Fruit fly (Drosophila melanogaster) whole organism, embryonic: ENCODE data around the gene Usp10.

Source experiments
- Abd-B ChIP-seq: fragments of 200-800 bp; sonication (Bioruptor generic); optimal IDR thresholded peaks from 2 replicates; lab custom pipeline; 2018; ENCODE audit warnings: missing biosample characterization, mild to moderate bottlenecking, missing genetic modification characterization, moderate library complexity
- B-H1 ChIP-seq: fragments of 200-800 bp; sonication (Bioruptor generic); IDR thresholded peaks from 3 replicates; pipeline ENCODE4 v1.3.6; 2022; ENCODE audit warnings: missing biosample characterization, missing genetic modification characterization
- CG1603 ChIP-seq: fragments of 200-800 bp; sonication (Bioruptor generic); optimal IDR thresholded peaks from 2 replicates; lab custom pipeline; 2019; ENCODE audit warnings: missing biosample characterization, mild to moderate bottlenecking, missing genetic modification characterization, moderate library complexity
- CG16813 ChIP-seq: fragments of 200-800 bp; sonication (Bioruptor generic); IDR thresholded peaks from 3 replicates; pipeline ENCODE4 v1.3.6; 2022; ENCODE audit warnings: missing biosample characterization, missing genetic modification characterization; ENCODE audit not compliant: partially characterized antibody
- CG18262 ChIP-seq: fragments of 200-800 bp; optimal IDR thresholded peaks from 3 replicates; lab custom pipeline; 2019; ENCODE audit warnings: missing biosample characterization, mild to moderate bottlenecking, missing genetic modification characterization, moderate library complexity
- CG18599 ChIP-seq: fragments of 200-800 bp; sonication (Bioruptor generic); optimal IDR thresholded peaks from 3 replicates; lab custom pipeline; 2017; ENCODE audit warnings: missing biosample characterization, missing genetic modification characterization, mild to moderate bottlenecking, moderate library complexity, missing genetic modification reagents
- CG2129 ChIP-seq: fragments of 200-800 bp; sonication (Bioruptor generic); IDR thresholded peaks from 2 replicates; pipeline ENCODE4 v1.3.6; 2022; ENCODE audit warnings: missing biosample characterization, missing genetic modification characterization; ENCODE audit not compliant: partially characterized antibody
- CG2678 ChIP-seq: fragments of 200-800 bp; sonication (Bioruptor generic); optimal IDR thresholded peaks from 3 replicates; lab custom pipeline; 2019; ENCODE audit warnings: missing biosample characterization, mild to moderate bottlenecking, missing genetic modification characterization, moderate library complexity
- CG30020 ChIP-seq: fragments of 200-800 bp; optimal IDR thresholded peaks from 2 replicates; lab custom pipeline; 2019; ENCODE audit warnings: missing biosample characterization, mild to moderate bottlenecking, missing genetic modification characterization, moderate library complexity
- CG32532 ChIP-seq: fragments of 200-800 bp; sonication (Bioruptor generic); IDR thresholded peaks from 2 replicates; pipeline ENCODE4 v1.3.6; 2022; ENCODE audit warnings: missing biosample characterization, missing genetic modification characterization
- CG32767 ChIP-seq: fragments of 200-800 bp; sonication (Bioruptor generic); IDR thresholded peaks from 2 replicates; pipeline ENCODE4 v1.3.6; 2022; ENCODE audit warnings: missing biosample characterization, missing genetic modification characterization
- CG4282 ChIP-seq: fragments of 200-800 bp; sonication (Bioruptor generic); optimal IDR thresholded peaks from 2 replicates; lab custom pipeline; 2016; ENCODE audit warnings: missing biosample characterization, missing genetic modification characterization
- CG4617 ChIP-seq: fragments of 200-800 bp; sonication (Bioruptor generic); optimal IDR thresholded peaks from 3 replicates; lab custom pipeline; 2016; ENCODE audit warnings: missing biosample characterization, missing genetic modification characterization, borderline replicate concordance
- CG6654 ChIP-seq: fragments of 200-800 bp; sonication (Bioruptor generic); optimal IDR thresholded peaks from 2 replicates; lab custom pipeline; 2017; ENCODE audit warnings: missing biosample characterization, mild to moderate bottlenecking, missing genetic modification characterization
- CG6765 ChIP-seq: fragments of 200-800 bp; sonication (Bioruptor generic); optimal IDR thresholded peaks from 3 replicates; lab custom pipeline; 2017; ENCODE audit warnings: missing biosample characterization, mild to moderate bottlenecking, missing genetic modification characterization
- CG6813 ChIP-seq: fragments of 200-800 bp; sonication (Bioruptor generic); optimal IDR thresholded peaks from 2 replicates; lab custom pipeline; 2017; ENCODE audit warnings: missing biosample characterization, missing genetic modification characterization, mild to moderate bottlenecking, moderate library complexity, missing genetic modification reagents
- CG6854 ChIP-seq: fragments of 200-800 bp; sonication (Bioruptor generic); optimal IDR thresholded peaks from 3 replicates; lab custom pipeline; 2017; ENCODE audit warnings: missing biosample characterization, mild to moderate bottlenecking, missing genetic modification characterization
- CG7556 ChIP-seq: fragments of 200-800 bp; sonication (Bioruptor generic); optimal IDR thresholded peaks from 2 replicates; lab custom pipeline; 2017; ENCODE audit warnings: missing biosample characterization, mild to moderate bottlenecking, missing genetic modification characterization
- CG8924 ChIP-seq: fragments of 200-800 bp; optimal IDR thresholded peaks from 3 replicates; lab custom pipeline; 2019; ENCODE audit warnings: missing biosample characterization, mild to moderate bottlenecking, missing genetic modification characterization, moderate library complexity
- CG9215 ChIP-seq: fragments of 200-800 bp; sonication (Bioruptor generic); IDR thresholded peaks from 2 replicates; pipeline ENCODE4 v1.3.6; 2022; ENCODE audit warnings: missing biosample characterization, missing genetic modification characterization
- CG9797 ChIP-seq: fragments of 200-800 bp; sonication (Bioruptor generic); optimal IDR thresholded peaks from 3 replicates; lab custom pipeline; 2018; ENCODE audit warnings: missing biosample characterization, mild to moderate bottlenecking, missing genetic modification characterization
- CG9817 ChIP-seq: fragments of 200-800 bp; sonication (Bioruptor generic); optimal IDR thresholded peaks from 2 replicates; lab custom pipeline; 2018; ENCODE audit warnings: missing biosample characterization, mild to moderate bottlenecking, missing genetic modification characterization, moderate library complexity
- CG9932 ChIP-seq: fragments of 200-800 bp; sonication (Bioruptor generic); IDR thresholded peaks from 2 replicates; pipeline ENCODE4 v1.3.6; 2022; ENCODE audit warnings: missing biosample characterization, missing genetic modification characterization
- D ChIP-seq, 2 experiments: fragments of 200-800 bp in 1 of 2; fragments of >200 bp in 1 of 2; sonication (Bioruptor generic) in 1 of 2; optimal IDR thresholded peaks; 2 replicates in 1 of 2; 3 replicates in 1 of 2; lab custom pipeline; 2017; ENCODE audit warnings: mild to moderate bottlenecking in 1 of 2, missing biosample characterization in 1 of 2, missing genetic modification characterization in 1 of 2, missing genetic modification reagents in 1 of 2
- Jarid2 ChIP-seq: fragments of 200-800 bp; sonication (Bioruptor generic); optimal IDR thresholded peaks from 3 replicates; lab custom pipeline; 2017; ENCODE audit warnings: mild to moderate bottlenecking, missing biosample characterization, missing genetic modification reagents, missing genetic modification characterization
- MESR4 ChIP-seq: fragments of 200-800 bp; sonication (Bioruptor generic); optimal IDR thresholded peaks from 2 replicates; lab custom pipeline; 2018; ENCODE audit warnings: missing biosample characterization, mild to moderate bottlenecking, missing genetic modification characterization, moderate library complexity
- Nf-YB ChIP-seq: fragments of 200-800 bp; sonication (Bioruptor generic); optimal IDR thresholded peaks from 3 replicates; lab custom pipeline; 2019; ENCODE audit warnings: missing biosample characterization, mild to moderate bottlenecking, missing genetic modification characterization, moderate library complexity
- Optix ChIP-seq: fragments of 200-800 bp; sonication (Bioruptor generic); IDR thresholded peaks from 3 replicates; pipeline ENCODE4 v1.3.6; 2022; ENCODE audit warnings: missing biosample characterization, missing genetic modification characterization
- Pdp1 ChIP-seq, 2 experiments: fragments of 200-800 bp; sonication (Bioruptor generic); optimal IDR thresholded peaks; 3 replicates each; lab custom pipeline; 2016; ENCODE audit warnings: missing biosample characterization in 2 of 2, missing genetic modification characterization in 2 of 2, mild to moderate bottlenecking in 1 of 2, moderate library complexity in 1 of 2
- Stat92E ChIP-seq, 3 experiments: fragments of >200 bp in 2 of 3; fragments of 200-800 bp in 1 of 3; sonication (Bioruptor generic) in 1 of 3; optimal IDR thresholded peaks; 2 replicates each; lab custom pipeline; 2017 to 2019; ENCODE audit warnings: missing biosample characterization in 3 of 3, missing genetic modification characterization in 3 of 3, mild to moderate bottlenecking in 1 of 3, moderate library complexity in 1 of 3
- ase ChIP-seq: fragments of 200-800 bp; sonication (Bioruptor generic); IDR thresholded peaks from 3 replicates; pipeline ENCODE4 v1.3.6; 2022; ENCODE audit warnings: missing biosample characterization, missing genetic modification characterization
- bab2 ChIP-seq: fragments of 200-800 bp; sonication (Bioruptor generic); optimal IDR thresholded peaks from 2 replicates; lab custom pipeline; 2016; ENCODE audit warnings: missing biosample characterization, missing genetic modification characterization
- chn ChIP-seq: fragments of 200-800 bp; sonication (Bioruptor generic); optimal IDR thresholded peaks from 2 replicates; lab custom pipeline; 2016; ENCODE audit warnings: missing biosample characterization, missing genetic modification characterization
- ci ChIP-seq: fragments of 200-800 bp; sonication (Bioruptor generic); IDR thresholded peaks from 3 replicates; pipeline ENCODE4 v1.3.6; 2022; ENCODE audit warnings: missing biosample characterization, missing genetic modification characterization
- ems ChIP-seq: fragments of 200-800 bp; sonication (Bioruptor generic); optimal IDR thresholded peaks from 3 replicates; lab custom pipeline; 2016; ENCODE audit warnings: missing biosample characterization, missing genetic modification characterization
- eve ChIP-seq, 2 experiments: fragments of >200 bp; optimal IDR thresholded peaks; 2 replicates each; lab custom pipeline; 2017; ENCODE audit warnings: missing biosample characterization in 2 of 2, missing genetic modification characterization in 2 of 2
- fd64A ChIP-seq: fragments of 200-800 bp; sonication (Bioruptor generic); optimal IDR thresholded peaks from 3 replicates; lab custom pipeline; 2018; ENCODE audit warnings: missing biosample characterization, mild to moderate bottlenecking, missing genetic modification characterization
- fd96Cb ChIP-seq: fragments of 200-800 bp; sonication (Bioruptor generic); optimal IDR thresholded peaks from 2 replicates; lab custom pipeline; 2018; ENCODE audit warnings: missing biosample characterization, mild to moderate bottlenecking, missing genetic modification characterization, moderate library complexity
- insv ChIP-seq, 2 experiments: fragments of 200-800 bp; sonication (Bioruptor generic); optimal IDR thresholded peaks; 3 replicates each; lab custom pipeline; 2016 to 2018; ENCODE audit warnings: missing biosample characterization in 2 of 2, missing genetic modification characterization in 2 of 2
- lmd ChIP-seq: fragments of 200-800 bp; sonication (Bioruptor generic); IDR thresholded peaks from 2 replicates; pipeline ENCODE4 v1.3.6; 2022; ENCODE audit warnings: missing biosample characterization, missing genetic modification characterization
- nerfin-2 ChIP-seq: fragments of 200-800 bp; sonication (Bioruptor generic); IDR thresholded peaks from 2 replicates; pipeline ENCODE4 v1.3.6; 2022; ENCODE audit warnings: missing biosample characterization, missing genetic modification characterization; ENCODE audit not compliant: partially characterized antibody
- pan ChIP-seq, 4 experiments: fragments of >200 bp in 3 of 4; fragments of 200-800 bp in 1 of 4; sonication (Bioruptor generic) in 1 of 4; optimal IDR thresholded peaks in 3 of 4; IDR thresholded peaks in 1 of 4; 2 replicates each; pipeline versions ENCODE4 v1.3.6 to Lab custom; 2017 to 2022; ENCODE audit warnings: missing biosample characterization in 2 of 4, missing genetic modification characterization in 2 of 4, mixed read lengths in 1 of 4
- sob ChIP-seq: fragments of 200-800 bp; sonication (Bioruptor generic); IDR thresholded peaks from 2 replicates; pipeline ENCODE4 v1.3.6; 2022; ENCODE audit warnings: missing biosample characterization, missing genetic modification characterization
- z ChIP-seq: fragments of 200-800 bp; sonication (Bioruptor generic); IDR thresholded peaks from 3 replicates; pipeline ENCODE4 v1.3.6; 2022; ENCODE audit warnings: missing biosample characterization, missing genetic modification characterization
- zen2 ChIP-seq: fragments of 200-800 bp; sonication (Bioruptor generic); IDR thresholded peaks from 3 replicates; pipeline ENCODE4 v1.3.6; 2022; ENCODE audit warnings: missing biosample characterization, missing genetic modification characterization; ENCODE audit not compliant: partially characterized antibody
- zf30C ChIP-seq: fragments of 200-800 bp; sonication (Bioruptor generic); optimal IDR thresholded peaks from 3 replicates; lab custom pipeline; 2018; ENCODE audit warnings: missing biosample characterization, mild to moderate bottlenecking, missing genetic modification characterization

Usp10 gene

DNA sequence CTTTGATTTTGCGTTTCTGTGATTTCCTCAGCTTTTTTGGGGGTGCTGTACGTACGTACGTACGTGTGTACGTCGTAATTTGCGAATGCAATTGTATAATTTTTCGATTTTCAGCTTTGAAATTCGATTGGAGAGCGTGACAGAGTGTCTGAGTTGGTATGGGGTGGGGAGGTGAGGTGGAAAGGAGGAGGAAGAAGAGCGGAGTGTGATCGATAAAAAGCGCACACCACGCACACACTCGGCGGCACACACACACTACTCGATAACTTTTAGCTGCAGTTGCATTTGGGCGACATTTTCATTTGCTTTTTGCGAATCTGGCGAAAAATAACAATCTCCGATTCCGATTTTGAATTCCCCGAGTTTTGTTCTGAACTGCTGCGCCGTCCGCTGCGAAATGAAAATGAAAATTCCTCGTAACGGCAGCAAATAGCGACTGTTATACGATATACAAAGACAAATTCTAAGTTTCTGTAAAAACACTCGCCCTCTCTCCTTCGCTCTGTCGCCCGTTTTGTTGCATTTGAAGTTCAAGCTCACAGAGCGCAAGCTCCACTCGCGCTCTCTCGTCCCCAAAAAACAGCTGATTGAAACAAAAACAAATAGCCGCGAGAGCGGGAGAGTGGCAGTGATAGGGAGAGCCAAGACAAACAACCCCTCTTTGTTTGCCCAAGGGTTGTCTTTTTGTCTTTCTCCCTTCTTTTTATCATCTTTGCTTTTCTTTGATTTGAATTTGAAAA is 10.0 kb downstream of the Usp10 start, which contains the start of gene CG13907 (continued):
- TF ChIP-seq CG1603 (tag; lab: Kevin White, UChicago), result no peak
- peak; percentile 37 for TF ChIP-seq fd64A (GFP tag; lab: Kevin White, UChicago)
- TF ChIP-seq fd96Cb (tag; lab: Kevin White, UChicago), result no peak
- no peak for TF ChIP-seq CG6765 (GFP tag; lab: Kevin White, UChicago)
- TF ChIP-seq bab2 (GFP tag; lab: Kevin White, UChicago), result no peak
- no peak for TF ChIP-seq CG4617
- no peak for TF ChIP-seq CG6854 (GFP tag; lab: Kevin White, UChicago)
- no peak; the same call in 2 of the 3 replicates for TF ChIP-seq z (GFP tag; lab: Robert Waterston, UW)
- no peak for TF ChIP-seq CG8924
- no peak for TF ChIP-seq CG2129
- no peak for TF ChIP-seq CG9932
- no peak for TF ChIP-seq ems
- no peak for TF ChIP-seq B-H1
- TF ChIP-seq zen2 (GFP tag; lab: Robert Waterston, UW), result peak; percentile 47; the same call in 2 of the 3 replicates
- no peak for TF ChIP-seq zf30C (GFP tag; lab: Kevin White, UChicago)
- TF ChIP-seq CG9215 (GFP tag; lab: Robert Waterston, UW), result no peak
- no peak for TF ChIP-seq D (optimal IDR thresholded peaks at IDR 0.05; lab: Kevin White, UChicago)
- no peak for TF ChIP-seq D (GFP tag; optimal IDR thresholded peaks at IDR 0.05; lab: Kevin White, UChicago)
- no peak for TF ChIP-seq pan (optimal IDR thresholded peaks at IDR 0.05; lab: Kevin White, UChicago)
- no peak for TF ChIP-seq pan (GFP tag; optimal IDR thresholded peaks at IDR 0.05 in 1 of 2, IDR thresholded peaks at IDR 0.05 in 1 of 2)
- no peak for TF ChIP-seq Nf-YB (GFP tag; lab: Kevin White, UChicago)
- no peak for TF ChIP-seq eve (GFP tag; optimal IDR thresholded peaks at IDR 0.05; lab: Kevin White, UChicago)
- TF ChIP-seq CG16813 (GFP tag; lab: Robert Waterston, UW), result no peak
- TF ChIP-seq Optix (GFP tag; lab: Robert Waterston, UW), result no peak
- TF ChIP-seq chn (GFP tag; lab: Kevin White, UChicago), result no peak
- no peak for TF ChIP-seq CG30020 (tag; lab: Kevin White, UChicago)
- TF ChIP-seq CG9797 (GFP tag; lab: Kevin White, UChicago), result no peak
- no peak for TF ChIP-seq nerfin-2 (GFP tag; lab: Robert Waterston, UW)
- no peak for TF ChIP-seq MESR4 (GFP tag; lab: Kevin White, UChicago)
- no peak for TF ChIP-seq insv (GFP tag; optimal IDR thresholded peaks at IDR 0.05; lab: Kevin White, UChicago)
- no peak for TF ChIP-seq Abd-B (GFP tag; lab: Kevin White, UChicago)
- TF ChIP-seq, all 482 proteins: peak for 44

DNA sequence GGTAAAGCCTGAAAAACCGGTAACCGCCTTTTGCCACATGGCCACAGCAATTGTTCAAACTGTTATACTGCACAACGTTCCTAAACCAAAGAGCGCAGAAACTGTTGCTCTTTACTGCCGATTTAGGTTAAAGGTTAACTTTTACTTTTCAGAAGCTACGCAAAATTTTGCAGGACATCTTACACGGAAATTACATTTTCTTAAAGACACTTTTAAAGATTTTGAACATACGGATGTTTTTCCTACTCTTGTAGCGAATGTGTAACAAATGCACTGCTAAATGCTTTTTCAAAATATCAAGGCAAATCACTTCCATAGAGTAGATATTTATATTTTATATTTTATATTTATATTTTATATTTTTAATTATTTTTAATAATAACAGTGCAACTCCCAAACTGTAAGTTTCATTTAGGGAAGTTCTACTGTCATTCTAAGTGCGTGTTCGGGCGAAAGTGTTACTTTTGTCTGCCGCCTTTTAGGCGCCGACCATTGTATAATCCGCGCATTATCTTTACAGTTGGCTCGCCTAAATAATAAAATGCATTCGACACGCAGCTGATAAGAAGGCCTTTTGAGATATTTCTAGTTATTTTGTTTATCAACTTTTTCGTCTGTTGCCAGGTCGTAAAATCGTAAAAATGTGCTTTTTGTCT is 10.7 kb downstream of the Usp10 start:
- TF ChIP-seq CG8924 (no peak), CG7556 (GFP tag; lab: Kevin White, UChicago) (peak; percentile 38), Stat92E (GFP tag; optimal IDR thresholded peaks at IDR 0.05; lab: Kevin White, UChicago) (no peak), Pdp1 (GFP tag; optimal IDR thresholded peaks at IDR 0.05; lab: Kevin White, UChicago) (peak in 1 of 2 experiments; percentile 81), CG4282 (GFP tag; lab: Kevin White, UChicago) (no peak), CG6813 (GFP tag; lab: Kevin White, UChicago) (peak; percentile 40), CG9817 (tag; lab: Kevin White, UChicago) (peak; percentile 13), Jarid2 (GFP tag; lab: Kevin White, UChicago) (no peak), CG18599 (peak; percentile 71), sob (GFP tag; lab: Robert Waterston, UW) (0 out of 2 replicates have a peak, but pooled peaks have one; percentile 7), insv (GFP tag; optimal IDR thresholded peaks at IDR 0.05; lab: Kevin White, UChicago) (no peak), ci (no peak), CG32767 (GFP tag; lab: Robert Waterston, UW) (no peak), lmd (GFP tag; lab: Robert Waterston, UW) (peak; percentile 32; the same call in 1 of the 2 replicates), CG32532 (GFP tag; lab: Robert Waterston, UW) (0 out of 2 replicates have a peak, but pooled peaks have one; percentile 8), ase (no peak), CG18262 (peak; percentile 45), CG2678 (tag; lab: Kevin White, UChicago) (peak; percentile 70), CG6654 (GFP tag; lab: Kevin White, UChicago) (peak; percentile 15)
